Fruit fly (Drosophila melanogaster) whole organism, pupa: ENCODE data around the gene sea.

Source experiments
- CG10348 ChIP-seq: fragments of 200-800 bp; sonication (Bioruptor generic); IDR thresholded peaks from 2 replicates; pipeline ENCODE4 v1.3.6; 2022; ENCODE audit warnings: missing biosample characterization, missing genetic modification characterization
- CG12605 ChIP-seq: fragments of 200-800 bp; sonication (Bioruptor generic); IDR thresholded peaks from 2 replicates; pipeline ENCODE4 v1.3.6; 2022; ENCODE audit warnings: missing biosample characterization, missing genetic modification characterization
- CG14655 ChIP-seq: fragments of 200-800 bp; sonication (Bioruptor generic); optimal IDR thresholded peaks from 3 replicates; lab custom pipeline; 2017; ENCODE audit warnings: mild to moderate bottlenecking, missing biosample characterization, missing genetic modification reagents, missing genetic modification characterization
- CG15710 ChIP-seq: fragments of 200-800 bp; sonication (Bioruptor generic); optimal IDR thresholded peaks from 2 replicates; lab custom pipeline; 2018; ENCODE audit warnings: missing biosample characterization, mild to moderate bottlenecking, missing genetic modification characterization, moderate library complexity
- CG17806 ChIP-seq: fragments of 200-800 bp; sonication (Bioruptor generic); optimal IDR thresholded peaks from 2 replicates; lab custom pipeline; 2018; ENCODE audit warnings: missing biosample characterization, mild to moderate bottlenecking, missing genetic modification characterization, moderate library complexity
- CG32121 ChIP-seq: fragments of 200-800 bp; sonication (Bioruptor generic); IDR thresholded peaks from 2 replicates; pipeline ENCODE4 v1.3.6; 2022; ENCODE audit warnings: missing biosample characterization, missing genetic modification characterization
- CG34367 ChIP-seq: fragments of 200-800 bp; sonication (Bioruptor generic); optimal IDR thresholded peaks from 2 replicates; lab custom pipeline; 2018; ENCODE audit warnings: missing biosample characterization, mild to moderate bottlenecking, missing genetic modification characterization
- CG4496 ChIP-seq: fragments of 200-800 bp; sonication (Bioruptor generic); IDR thresholded peaks from 3 replicates; pipeline ENCODE4 v1.3.6; 2022; ENCODE audit warnings: missing biosample characterization, missing genetic modification characterization
- CG8159 ChIP-seq: fragments of 200-800 bp; sonication (Bioruptor generic); optimal IDR thresholded peaks from 3 replicates; lab custom pipeline; 2018; ENCODE audit warnings: missing biosample characterization, mild to moderate bottlenecking, missing genetic modification characterization, moderate library complexity
- CG8301 ChIP-seq: fragments of 200-800 bp; sonication (Bioruptor generic); optimal IDR thresholded peaks from 2 replicates; lab custom pipeline; 2018; ENCODE audit warnings: missing biosample characterization, mild to moderate bottlenecking, missing genetic modification characterization
- CG9948 ChIP-seq: fragments of 200-800 bp; sonication (Bioruptor generic); optimal IDR thresholded peaks from 2 replicates; lab custom pipeline; 2018; ENCODE audit warnings: missing biosample characterization, mild to moderate bottlenecking, missing genetic modification characterization, moderate library complexity
- D1 ChIP-seq: fragments of 200-800 bp; sonication (Bioruptor generic); optimal IDR thresholded peaks from 2 replicates; lab custom pipeline; 2018; ENCODE audit warnings: missing biosample characterization, mild to moderate bottlenecking, missing genetic modification characterization, moderate library complexity
- EcR ChIP-seq: fragments of 200-800 bp; sonication (Bioruptor generic); optimal IDR thresholded peaks from 3 replicates; lab custom pipeline; 2019; ENCODE audit warnings: missing biosample characterization, missing genetic modification characterization, mild to moderate bottlenecking, moderate library complexity, missing genetic modification reagents
- Ets98B ChIP-seq: fragments of 200-800 bp; sonication (Bioruptor generic); IDR thresholded peaks from 2 replicates; pipeline ENCODE4 v1.3.6; 2022; ENCODE audit warnings: missing biosample characterization, missing genetic modification characterization
- Pif1A ChIP-seq: fragments of 200-800 bp; sonication (Bioruptor generic); optimal IDR thresholded peaks from 3 replicates; lab custom pipeline; 2016; ENCODE audit warnings: missing biosample characterization, missing genetic modification characterization
- Pif1B ChIP-seq: fragments of 200-800 bp; sonication (Bioruptor generic); optimal IDR thresholded peaks from 3 replicates; lab custom pipeline; 2016; ENCODE audit warnings: missing biosample characterization, missing genetic modification characterization
- Snoo ChIP-seq: fragments of 200-800 bp; sonication (Bioruptor generic); optimal IDR thresholded peaks from 3 replicates; lab custom pipeline; 2017; ENCODE audit warnings: missing biosample characterization, mild to moderate bottlenecking, missing genetic modification characterization, inconsistent platforms
- fd96Ca ChIP-seq: fragments of 200-800 bp; sonication (Bioruptor generic); IDR thresholded peaks from 3 replicates; pipeline ENCODE4 v1.3.6; 2022; ENCODE audit warnings: missing biosample characterization, missing genetic modification characterization
- gl ChIP-seq: fragments of 200-800 bp; sonication (Bioruptor generic); optimal IDR thresholded peaks from 2 replicates; lab custom pipeline; 2018; ENCODE audit warnings: missing biosample characterization, mild to moderate bottlenecking, missing genetic modification characterization
- rn ChIP-seq: fragments of 200-800 bp; sonication (Bioruptor generic); IDR thresholded peaks from 2 replicates; pipeline ENCODE4 v1.3.6; 2022; ENCODE audit warnings: missing biosample characterization, missing genetic modification characterization

sea gene

DNA sequence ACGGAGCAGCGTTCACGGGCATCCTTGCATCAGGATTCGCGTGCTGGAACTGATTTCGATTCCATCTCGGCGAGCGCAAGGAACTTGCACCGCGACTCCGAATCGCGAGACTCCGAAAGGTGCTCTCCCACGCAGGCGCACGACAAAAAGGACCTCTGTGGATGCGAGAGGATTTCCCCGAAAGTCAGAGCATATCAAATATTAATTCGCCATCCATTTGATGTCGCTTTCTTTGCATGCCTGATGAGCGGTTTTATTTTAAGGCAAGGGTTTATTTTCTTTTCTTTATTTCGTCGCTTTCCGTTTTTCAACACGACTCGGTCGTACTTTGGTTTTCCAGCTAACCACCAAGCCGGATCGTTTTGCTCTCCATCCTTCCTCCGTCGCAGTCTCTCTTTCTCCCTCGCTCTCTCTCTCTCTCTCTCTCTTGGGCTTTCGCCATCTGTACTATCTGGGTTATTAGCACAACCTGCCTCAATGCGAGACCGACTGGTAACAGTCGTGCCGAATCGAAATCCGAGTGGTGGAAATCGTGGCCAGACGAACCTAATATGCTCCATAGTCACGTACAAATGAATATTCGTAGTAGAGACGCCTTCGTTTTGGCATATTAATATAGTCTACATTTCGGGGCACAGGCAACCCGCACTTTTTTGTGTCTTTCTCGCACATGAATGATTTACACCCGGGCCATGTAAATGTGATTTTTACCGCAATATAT, 23.8 kb downstream of the sea start, which contains the start of gene dpr4:
dpr4 (minus strand) TSS at position 51 of the 721 bp plus-strand sequence.
- TF ChIP-seq CG8159 (no peak), gl (tag; lab: Kevin White, UChicago) (no peak), Snoo (tag; lab: Kevin White, UChicago) (no peak), D1 (tag; lab: Kevin White, UChicago) (no peak), rn (GFP tag; lab: Robert Waterston, UW) (no peak), CG4496 (GFP tag; lab: Robert Waterston, UW) (no peak), Pif1A (GFP tag; lab: Kevin White, UChicago) (no peak), CG32121 (GFP tag; lab: Robert Waterston, UW) (no peak), CG17806 (tag; lab: Kevin White, UChicago) (no peak), EcR (GFP tag; lab: Kevin White, UChicago) (no peak), CG12605 (no peak), CG8301 (tag; lab: Kevin White, UChicago) (no peak), Ets98B (GFP tag; lab: Robert Waterston, UW) (no peak), CG10348 (no peak), CG9948 (tag; lab: Kevin White, UChicago) (no peak), Pif1B (GFP tag; lab: Kevin White, UChicago) (no peak), fd96Ca (GFP tag; lab: Robert Waterston, UW) (no peak)

DNA sequence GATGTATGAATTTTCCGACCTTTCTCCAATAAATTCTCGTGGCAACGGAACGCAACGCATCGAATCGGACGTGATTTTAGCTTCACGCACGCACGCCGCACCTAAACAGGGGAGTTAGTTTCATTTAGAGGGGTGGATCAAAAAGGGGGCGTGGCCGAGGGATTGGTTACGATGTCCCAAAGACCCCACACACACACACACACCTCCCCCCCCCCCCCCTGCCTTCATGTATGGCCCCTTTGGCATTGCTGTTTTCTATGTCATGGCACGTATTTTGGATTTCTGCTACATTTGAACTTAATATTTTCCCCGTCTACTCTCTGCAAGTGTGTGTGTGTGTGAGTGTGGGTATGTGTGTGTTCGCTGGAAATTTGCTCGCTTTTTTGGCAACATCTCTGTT, 35.0 kb downstream of the sea start:
- TF ChIP-seq CG12605 = no peak
- TF ChIP-seq fd96Ca (GFP tag; lab: Robert Waterston, UW) = no peak
- no peak for TF ChIP-seq CG10348
- no peak for TF ChIP-seq CG15710 (tag; lab: Kevin White, UChicago)
- no peak for TF ChIP-seq CG34367 (tag; lab: Kevin White, UChicago)
- TF ChIP-seq gl (tag; lab: Kevin White, UChicago) = no peak
- TF ChIP-seq CG14655 (GFP tag; lab: Kevin White, UChicago) = no peak
- no peak for TF ChIP-seq D1 (tag; lab: Kevin White, UChicago)
- TF ChIP-seq Ets98B (GFP tag; lab: Robert Waterston, UW) = no peak
- TF ChIP-seq Pif1B (GFP tag; lab: Kevin White, UChicago) = no peak
- no peak for TF ChIP-seq CG4496 (GFP tag; lab: Robert Waterston, UW)
- no peak for TF ChIP-seq Pif1A (GFP tag; lab: Kevin White, UChicago)
